Worm (Caenorhabditis elegans): Measurements from ENCODE around the gene hpo-40.
A peak's percentile ranks its signal among the peaks of the same experiment; 100 is the strongest.

Gene hpo-40

DNA sequence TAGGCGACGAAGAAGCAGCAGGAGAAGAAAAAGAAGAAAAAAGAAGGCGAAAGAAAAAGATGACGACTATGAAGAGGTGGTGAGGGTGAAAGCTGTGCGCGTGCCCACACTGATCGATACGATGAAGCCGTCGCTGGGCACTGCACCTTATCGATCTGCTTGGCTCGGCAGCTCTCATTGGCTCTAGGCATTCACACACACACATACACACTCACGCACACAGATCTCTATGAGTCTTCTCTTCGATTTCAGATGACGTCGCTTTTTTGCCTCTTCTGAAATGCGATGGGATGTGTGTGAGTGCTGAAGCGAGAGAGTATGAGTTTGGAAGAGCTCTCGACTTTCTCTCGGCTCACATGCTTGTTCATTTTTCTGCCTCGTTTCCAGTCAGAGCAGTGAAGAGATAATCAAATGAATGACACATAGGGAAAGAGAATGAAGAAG, 38.1 kb upstream of the hpo-40 start (continued):
- TF ChIP-seq Y53G8AR.9 (GFP tag; conservative IDR thresholded peaks at IDR 0.05): no peak
- no peak for TF ChIP-seq attf-5 (GFP tag; optimal IDR thresholded peaks at IDR 0.05)
- TF ChIP-seq K12H6.12 (tag; optimal IDR thresholded peaks at IDR 0.05): peak; percentile 83
- TF ChIP-seq pbrm-1 (GFP tag; IDR thresholded peaks at IDR 0.05): peak; percentile 45; the same call in 1 of the 2 replicates
- TF ChIP-seq hlh-26 (GFP tag; conservative IDR thresholded peaks at IDR 0.05): no peak
- TF ChIP-seq bed-1 (GFP tag; IDR thresholded peaks at IDR 0.05): no peak
- peak; percentile 85 for TF ChIP-seq nfyb-1 (GFP tag; IDR thresholded peaks at IDR 0.05)
- no peak for TF ChIP-seq F57C9.4 (tag; optimal IDR thresholded peaks at IDR 0.05)
- peak; percentile 63; the same call in 1 of the 2 replicates for TF ChIP-seq rcor-1 (GFP tag; IDR thresholded peaks at IDR 0.05)
- no peak for TF ChIP-seq B0019.2 (GFP tag; conservative IDR thresholded peaks at IDR 0.05)
- peak; percentile 58 for TF ChIP-seq ceh-27 (GFP tag; optimal IDR thresholded peaks at IDR 0.05)
- 0 out of 2 replicates have a peak, but pooled peaks have one; percentile 51 for TF ChIP-seq dox-1 (GFP tag; IDR thresholded peaks at IDR 0.05)
- TF ChIP-seq attf-3 (GFP tag; conservative IDR thresholded peaks at IDR 0.05): no peak
- 0 out of 2 replicates have a peak, but pooled peaks have one; percentile 17 for TF ChIP-seq B0336.3 (GFP tag; IDR thresholded peaks at IDR 0.05)
- no peak for TF ChIP-seq repo-1 (tag; optimal IDR thresholded peaks at IDR 0.05)
- TF ChIP-seq ZK185.1 (tag; optimal IDR thresholded peaks at IDR 0.05; ENCODE audit: poor library complexity, severe bottlenecking): peak; percentile 29
- TF ChIP-seq F37B4.10 (GFP tag; IDR thresholded peaks at IDR 0.05): no peak
- no peak for TF ChIP-seq F23B12.7 (tag; optimal IDR thresholded peaks at IDR 0.05; ENCODE audit: insufficient read depth)
- TF ChIP-seq lin-40 (tag; optimal IDR thresholded peaks at IDR 0.05): peak; percentile 63
- TF ChIP-seq mcd-1 (GFP tag; IDR thresholded peaks at IDR 0.05): peak; percentile 61
- no peak for TF ChIP-seq nhr-27 (tag; optimal IDR thresholded peaks at IDR 0.05)
- TF ChIP-seq lin-54 (GFP tag; optimal IDR thresholded peaks at IDR 0.05): no peak
- no peak for TF ChIP-seq F55B11.4 (tag; optimal IDR thresholded peaks at IDR 0.05; ENCODE audit: borderline replicate concordance, insufficient read depth)

DNA sequence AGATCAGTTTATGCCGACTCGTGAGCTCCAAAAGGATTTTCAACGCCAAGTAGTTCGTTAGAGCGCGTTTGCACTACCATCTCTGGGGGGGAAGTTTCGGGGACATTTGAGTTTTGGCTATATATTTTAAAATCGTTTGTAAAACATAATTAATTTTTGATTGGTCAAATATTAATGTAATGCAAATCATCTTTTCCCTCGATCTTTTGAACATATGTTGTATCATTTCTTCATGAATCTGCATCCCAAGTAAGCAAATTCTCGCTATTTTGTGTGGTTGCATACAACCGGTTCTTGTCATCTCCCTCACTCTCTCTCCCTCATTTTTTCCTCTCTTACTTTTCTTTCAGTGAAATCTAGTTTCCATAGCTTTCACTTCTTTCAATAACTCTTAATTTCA, 34.6 kb upstream of the hpo-40 start:
- no peak for TF ChIP-seq lsl-1 (GFP tag; optimal IDR thresholded peaks at IDR 0.05)
- peak; percentile 31 for TF ChIP-seq lin-40 (tag; optimal IDR thresholded peaks at IDR 0.05)
- peak; percentile 43 for TF ChIP-seq K12H6.12 (tag; optimal IDR thresholded peaks at IDR 0.05)
- TF ChIP-seq hmg-1.2 (GFP tag; IDR thresholded peaks at IDR 0.05): peak; percentile 10; the same call in 1 of the 2 replicates
- peak in 1 of 2 experiments; percentile 6 for TF ChIP-seq let-607 (tag; optimal IDR thresholded peaks at IDR 0.05)
- no peak for TF ChIP-seq C06A6.2 (GFP tag; conservative IDR thresholded peaks at IDR 0.05)
- no peak for TF ChIP-seq snpc-4 (GFP tag; optimal IDR thresholded peaks at IDR 0.05)
- peak in 2 of 4 experiments; percentile 14 to 23 for TF ChIP-seq snpc-4 (tag; optimal IDR thresholded peaks at IDR 0.05)
- TF ChIP-seq attf-3 (GFP tag; conservative IDR thresholded peaks at IDR 0.05): 0 out of 2 replicates have a peak, but pooled peaks have one; percentile 18
- TF ChIP-seq attf-5 (GFP tag; optimal IDR thresholded peaks at IDR 0.05): peak; percentile 44
- no peak for TF ChIP-seq ceh-91 (GFP tag; IDR thresholded peaks at IDR 0.05)
- TF ChIP-seq ztf-18 (tag; optimal IDR thresholded peaks at IDR 0.05): peak; percentile 30
- peak; percentile 16 for TF ChIP-seq nhr-80 (tag; optimal IDR thresholded peaks at IDR 0.05)
- TF ChIP-seq dox-1 (GFP tag; IDR thresholded peaks at IDR 0.05): peak; percentile 58; the same call in 1 of the 2 replicates
- peak; percentile 91 for TF ChIP-seq mcd-1 (GFP tag; IDR thresholded peaks at IDR 0.05)
- TF ChIP-seq ZK185.1 (tag; optimal IDR thresholded peaks at IDR 0.05; ENCODE audit: poor library complexity, severe bottlenecking): peak; percentile 2
- TF ChIP-seq ceh-100 (GFP tag; IDR thresholded peaks at IDR 0.05): peak; percentile 91
- peak; percentile 56 for TF ChIP-seq ceh-27 (GFP tag; optimal IDR thresholded peaks at IDR 0.05)
- TF ChIP-seq F57A8.1 (GFP tag; optimal IDR thresholded peaks at IDR 0.05): no peak
- TF ChIP-seq T07F8.4 (tag; optimal IDR thresholded peaks at IDR 0.05): no peak
- TF ChIP-seq cebp-1 (GFP tag; IDR thresholded peaks at IDR 0.05): no peak
- TF ChIP-seq cebp-1 (tag; optimal IDR thresholded peaks at IDR 0.05): peak; percentile 32
- TF ChIP-seq lin-54 (GFP tag; optimal IDR thresholded peaks at IDR 0.05): no peak

Data from whole organism, young adult.